Fruit fly (Drosophila melanogaster): ENCODE measurements around the gene CG10996.

DNA sequence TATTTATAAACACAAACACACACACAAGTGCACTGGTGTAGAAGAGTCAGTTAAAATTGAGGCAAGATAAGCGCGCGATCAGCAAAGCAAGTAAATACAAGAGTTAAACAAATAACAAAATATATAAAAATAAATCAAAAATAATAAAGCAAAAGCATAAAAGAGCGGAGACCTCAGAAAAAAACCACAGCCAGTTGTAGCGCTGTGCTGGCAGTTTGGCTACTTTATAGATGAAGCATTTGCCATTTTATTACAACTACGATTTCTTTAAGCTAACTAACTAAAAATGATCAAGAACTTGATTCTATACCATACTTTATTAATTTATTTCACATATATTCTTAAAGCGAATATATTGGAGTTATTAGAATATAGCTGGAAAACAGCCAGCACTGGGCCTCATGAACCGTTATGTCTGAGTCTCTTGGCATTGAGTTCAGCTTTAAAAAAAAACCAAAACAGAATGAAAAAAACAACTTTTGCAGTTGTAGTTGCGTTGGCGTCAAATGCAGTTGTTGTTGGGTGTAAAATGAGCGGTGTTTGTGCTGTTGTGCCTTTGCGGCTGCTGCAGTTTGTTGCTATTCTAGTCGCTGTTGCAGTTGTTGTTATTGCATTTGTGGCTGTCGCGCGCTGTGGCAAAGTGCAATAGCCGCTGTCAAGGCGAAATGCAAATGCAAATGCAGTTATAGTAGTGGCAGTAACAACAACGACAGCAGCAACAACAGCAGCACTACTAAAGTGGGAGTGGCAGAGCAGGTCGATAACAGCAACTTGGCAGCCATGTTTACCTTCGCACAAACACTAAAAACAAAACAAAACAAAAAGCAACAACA, 49.6 kb downstream of the CG10996 start:
- TF ChIP-seq Eip93F (GFP tag; optimal IDR thresholded peaks at IDR 0.05) (no peak), CG6808 (GFP tag; optimal IDR thresholded peaks at IDR 0.05) (no peak), dsx (GFP tag; optimal IDR thresholded peaks at IDR 0.05; ENCODE audit: poor library complexity, severe bottlenecking) (peak; percentile 63), Eip78C (GFP tag) (peak; percentile 84), achi (GFP tag; optimal IDR thresholded peaks at IDR 0.05) (peak; percentile 47), CG1621 (tag; optimal IDR thresholded peaks at IDR 0.05) (no peak), CG7368 (GFP tag; optimal IDR thresholded peaks at IDR 0.05) (no peak), CG11762 (GFP tag; optimal IDR thresholded peaks at IDR 0.05; ENCODE audit: insufficient read depth) (peak; percentile 27), Hr4 (GFP tag; optimal IDR thresholded peaks at IDR 0.05) (peak; percentile 54), cyc (GFP tag; optimal IDR thresholded peaks at IDR 0.05) (no peak), CG10631 (GFP tag; optimal IDR thresholded peaks at IDR 0.05) (peak; percentile 16), vri (GFP tag; optimal IDR thresholded peaks at IDR 0.05) (peak; percentile 9), eg (GFP tag; IDR thresholded peaks at IDR 0.05) (peak; percentile 77)
